Fruit fly (Drosophila melanogaster): ENCODE measurements around the gene Lgr4.

Lgr4 gene

dm6 chrX:13221311-13221710 is 32.3 kb upstream of the Lgr4 start (continued):
- TF ChIP-seq CG5180 (GFP tag; optimal IDR thresholded peaks at IDR 0.05) (peak; percentile 62), CG11695 (GFP tag; IDR thresholded peaks at IDR 0.05) (no peak), CG15514 (GFP tag; optimal IDR thresholded peaks at IDR 0.05) (no peak), Abd-B (GFP tag; optimal IDR thresholded peaks at IDR 0.05) (no peak), CG34422 (GFP tag; IDR thresholded peaks at IDR 0.05) (0 out of 3 replicates have a peak, but pooled peaks have one; percentile 22), cwo (GFP tag; optimal IDR thresholded peaks at IDR 0.05) (no peak), ro (GFP tag; IDR thresholded peaks at IDR 0.05) (no peak), zen (tag; optimal IDR thresholded peaks at IDR 0.05) (no peak), MBD-R2 (GFP tag; IDR thresholded peaks at IDR 0.05) (no peak), tll (GFP tag; optimal IDR thresholded peaks at IDR 0.05) (no peak), CG8359 (GFP tag; optimal IDR thresholded peaks at IDR 0.05; ENCODE audit: borderline replicate concordance) (peak; percentile 94), gcm (GFP tag; optimal IDR thresholded peaks at IDR 0.05) (no peak), ac (GFP tag; optimal IDR thresholded peaks at IDR 0.05) (no peak), Xbp1 (GFP tag; optimal IDR thresholded peaks at IDR 0.05) (peak; percentile 26), Myb (GFP tag; optimal IDR thresholded peaks at IDR 0.05) (no peak), CG31388 (GFP tag; optimal IDR thresholded peaks at IDR 0.05) (no peak), dati (GFP tag; IDR thresholded peaks at IDR 0.05) (no peak), pb (GFP tag; optimal IDR thresholded peaks at IDR 0.05) (no peak), sna (GFP tag; IDR thresholded peaks at IDR 0.05; ENCODE audit: partially characterized antibody) (no peak), Blimp-1 (GFP tag; optimal IDR thresholded peaks at IDR 0.05) (peak; percentile 50), nom (GFP tag; optimal IDR thresholded peaks at IDR 0.05) (no peak), CG8089 (GFP tag; optimal IDR thresholded peaks at IDR 0.05) (no peak), CG7928 (GFP tag; optimal IDR thresholded peaks at IDR 0.05) (no peak), gro (GFP tag; optimal IDR thresholded peaks at IDR 0.05) (no peak), CG32532 (GFP tag; IDR thresholded peaks at IDR 0.05) (no peak), CG14667 (GFP tag; IDR thresholded peaks at IDR 0.05) (no peak), CG17612 (GFP tag; IDR thresholded peaks at IDR 0.05) (no peak), Usf (GFP tag; optimal IDR thresholded peaks at IDR 0.05) (no peak), CG6765 (GFP tag; optimal IDR thresholded peaks at IDR 0.05) (no peak), CG13894 (tag; optimal IDR thresholded peaks at IDR 0.05) (no peak), lilli (GFP tag; optimal IDR thresholded peaks at IDR 0.05) (no peak), CG1602 (GFP tag; optimal IDR thresholded peaks at IDR 0.05) (no peak), sens-2 (GFP tag; IDR thresholded peaks at IDR 0.05) (no peak), CG11456 (GFP tag; IDR thresholded peaks at IDR 0.05) (no peak), Pdp1 (GFP tag; optimal IDR thresholded peaks at IDR 0.05) (no peak), CG16863 (GFP tag; optimal IDR thresholded peaks at IDR 0.05) (no peak), mld (GFP tag; IDR thresholded peaks at IDR 0.05; ENCODE audit: partially characterized antibody) (no peak), ara (GFP tag; IDR thresholded peaks at IDR 0.05) (no peak), CG42726 (GFP tag; IDR thresholded peaks at IDR 0.05; ENCODE audit: partially characterized antibody) (no peak), slbo (GFP tag; IDR thresholded peaks at IDR 0.05) (no peak), CG8388 (GFP tag; optimal IDR thresholded peaks at IDR 0.05) (peak; percentile 47), GATAe (GFP tag; conservative IDR thresholded peaks at IDR 0.05) (no peak), bab2 (GFP tag; optimal IDR thresholded peaks at IDR 0.05) (no peak), CG6813 (GFP tag; optimal IDR thresholded peaks at IDR 0.05) (no peak), CG4282 (GFP tag; optimal IDR thresholded peaks at IDR 0.05) (no peak), Gug (GFP tag; IDR thresholded peaks at IDR 0.05) (no peak), CG18619 (GFP tag; optimal IDR thresholded peaks at IDR 0.05) (no peak), Hr78 (GFP tag; optimal IDR thresholded peaks at IDR 0.05) (no peak), Oaz (GFP tag; IDR thresholded peaks at IDR 0.05) (no peak), C15 (GFP tag; IDR thresholded peaks at IDR 0.05) (no peak), al (GFP tag; IDR thresholded peaks at IDR 0.05) (no peak)

Measured in whole organism, embryonic.